Fruit fly (Drosophila melanogaster): ENCODE data around the gene Dyrk3.

dm6 chr4:1225185-1225584 is 5.3 kb downstream of the Dyrk3 start:
- TF ChIP-seq usp (GFP tag; optimal IDR thresholded peaks at IDR 0.05) (no peak), psq (optimal IDR thresholded peaks at IDR 0.05) (no peak)

All from whole organism.